Worm (Caenorhabditis elegans): ENCODE results near the gene C16A3.6.

DNA sequence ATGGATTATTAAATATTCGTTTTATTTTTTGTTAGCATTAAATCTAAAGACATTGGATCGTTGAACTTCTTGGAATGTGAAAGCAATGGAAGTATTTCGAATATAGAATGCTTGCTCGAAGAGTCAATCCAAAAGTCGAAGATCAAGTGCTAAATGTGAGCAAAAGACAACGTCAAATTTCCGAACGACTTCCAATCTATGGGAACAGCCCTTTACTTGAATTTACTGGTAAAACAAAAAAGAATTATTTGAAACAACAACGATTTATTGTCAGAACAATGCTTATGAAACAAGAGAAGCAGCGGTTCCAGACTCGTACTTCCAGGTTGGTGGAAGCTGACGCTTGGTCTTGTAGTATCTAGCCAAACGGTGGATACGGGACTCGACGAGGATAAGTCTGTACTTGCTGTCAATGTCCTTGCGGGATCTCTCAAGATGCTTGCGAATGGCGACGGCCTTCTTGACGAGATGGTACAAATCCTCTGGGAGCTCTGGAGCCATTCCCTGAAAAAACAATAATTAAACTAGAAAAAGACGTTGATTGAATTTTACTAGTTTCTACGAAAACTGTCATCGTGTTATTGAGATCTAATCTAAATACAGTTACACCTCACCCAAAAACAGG lies 5.0 kb upstream of the C16A3.6 start:
- TF ChIP-seq ama-1 (optimal IDR thresholded peaks at IDR 0.05) (no peak), zag-1 (tag; optimal IDR thresholded peaks at IDR 0.05) (no peak), ZK546.5 (tag; optimal IDR thresholded peaks at IDR 0.05) (no peak), ceh-9 (tag; optimal IDR thresholded peaks at IDR 0.05) (no peak), ceh-82 (tag; optimal IDR thresholded peaks at IDR 0.05) (no peak), egl-27 (tag; optimal IDR thresholded peaks at IDR 0.05) (no peak), nhr-11 (tag; optimal IDR thresholded peaks at IDR 0.05) (no peak), unc-62 (GFP tag; optimal IDR thresholded peaks at IDR 0.05) (no peak), nhr-77 (tag; optimal IDR thresholded peaks at IDR 0.05) (no peak)
